Fruit fly (Drosophila melanogaster) whole organism, embryonic: ENCODE data around the gene Sf3b1.

Experiments
- CG11723 ChIP-seq: fragments of 200-800 bp; sonication (Bioruptor generic); optimal IDR thresholded peaks from 2 replicates; lab custom pipeline; 2017; ENCODE audit warnings: missing biosample characterization, mild to moderate bottlenecking, missing genetic modification characterization
- Taf1 ChIP-seq: fragments of 200-800 bp; sonication (Bioruptor generic); IDR thresholded peaks from 2 replicates; pipeline ENCODE4 v1.3.6; 2022; ENCODE audit warnings: missing biosample characterization, missing genetic modification characterization
- aop ChIP-seq: fragments of 200-800 bp; sonication (Bioruptor generic); IDR thresholded peaks from 2 replicates; pipeline ENCODE4 v1.3.6; 2022; ENCODE audit warnings: missing biosample characterization, missing genetic modification characterization
- dimm ChIP-seq: fragments of 200-800 bp; sonication (Bioruptor generic); IDR thresholded peaks from 2 replicates; pipeline ENCODE4 v1.3.6; 2022; ENCODE audit warnings: missing biosample characterization, missing genetic modification characterization

DNA sequence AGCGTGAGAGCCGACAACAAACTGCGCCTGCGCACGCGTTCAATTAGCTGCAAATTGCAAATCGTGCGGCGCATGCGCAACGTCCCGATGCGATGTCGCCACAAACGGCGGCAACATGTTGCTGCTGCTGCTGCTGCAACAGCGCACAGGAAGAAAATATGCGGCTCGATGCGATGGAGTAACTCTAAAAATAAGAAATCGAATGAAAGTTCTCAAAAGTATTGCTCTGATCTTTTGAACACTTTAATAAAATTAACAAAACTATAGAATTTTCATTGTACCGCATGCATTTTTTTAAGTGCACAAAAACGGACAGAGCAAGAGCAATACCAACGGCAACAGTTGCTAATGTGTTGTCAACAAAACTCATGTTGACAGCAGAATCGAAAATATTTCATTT, 38.0 kb downstream of the Sf3b1 start:
- no peak for TF ChIP-seq dimm (GFP tag; lab: Robert Waterston, UW)
- TF ChIP-seq aop (GFP tag; lab: Robert Waterston, UW), result no peak
- no peak for TF ChIP-seq Taf1 (GFP tag; lab: Robert Waterston, UW)
- TF ChIP-seq CG11723 (GFP tag; lab: Kevin White, UChicago), result no peak
